Fruit fly (Drosophila melanogaster) whole organism, embryonic: Measurements from ENCODE around the gene GstD7.

Experiments used
- Abd-B ChIP-seq: fragments of 200-800 bp; sonication (Bioruptor generic); optimal IDR thresholded peaks from 2 replicates; lab custom pipeline; 2018; ENCODE audit warnings: missing biosample characterization, mild to moderate bottlenecking, missing genetic modification characterization, moderate library complexity
- BEAF-32 ChIP-seq: fragments of 200-800 bp; sonication (Bioruptor generic); optimal IDR thresholded peaks from 3 replicates; lab custom pipeline; 2017; ENCODE audit warnings: missing biosample characterization, missing genetic modification characterization, mild to moderate bottlenecking, moderate library complexity, missing genetic modification reagents
- CG10267 ChIP-seq: fragments of 200-800 bp; sonication (Bioruptor generic); optimal IDR thresholded peaks from 2 replicates; lab custom pipeline; 2018; ENCODE audit warnings: missing biosample characterization, mild to moderate bottlenecking, missing genetic modification characterization, moderate library complexity
- CG11504 ChIP-seq: fragments of 200-800 bp; sonication (Bioruptor generic); optimal IDR thresholded peaks from 3 replicates; lab custom pipeline; 2019; ENCODE audit warnings: missing biosample characterization, mild to moderate bottlenecking, missing genetic modification characterization, moderate library complexity
- CG14710 ChIP-seq: fragments of 200-800 bp; sonication (Bioruptor generic); optimal IDR thresholded peaks from 3 replicates; lab custom pipeline; 2019; ENCODE audit warnings: missing biosample characterization, mild to moderate bottlenecking, missing genetic modification characterization, moderate library complexity
- CG15696 ChIP-seq: fragments of 200-800 bp; sonication (Bioruptor generic); optimal IDR thresholded peaks from 2 replicates; lab custom pipeline; 2019; ENCODE audit warnings: missing biosample characterization, mild to moderate bottlenecking, missing genetic modification characterization, moderate library complexity
- CG17361 ChIP-seq: fragments of 200-800 bp; sonication (Bioruptor generic); IDR thresholded peaks from 3 replicates; pipeline ENCODE4 v1.3.6; 2022; ENCODE audit warnings: missing biosample characterization, missing genetic modification characterization
- CG17829 ChIP-seq: fragments of 200-800 bp; optimal IDR thresholded peaks from 2 replicates; lab custom pipeline; 2019; ENCODE audit warnings: missing biosample characterization, mild to moderate bottlenecking, missing genetic modification characterization, moderate library complexity
- CG18262 ChIP-seq: fragments of 200-800 bp; optimal IDR thresholded peaks from 3 replicates; lab custom pipeline; 2019; ENCODE audit warnings: missing biosample characterization, mild to moderate bottlenecking, missing genetic modification characterization, moderate library complexity
- CG2712 ChIP-seq: fragments of 200-800 bp; optimal IDR thresholded peaks from 3 replicates; lab custom pipeline; 2019; ENCODE audit warnings: missing biosample characterization, mild to moderate bottlenecking, missing genetic modification characterization, moderate library complexity
- CG31441 ChIP-seq: fragments of 200-800 bp; sonication (Bioruptor generic); IDR thresholded peaks from 2 replicates; pipeline ENCODE4 v1.3.6; 2022; ENCODE audit warnings: missing biosample characterization, missing genetic modification characterization
- CG4282 ChIP-seq: fragments of 200-800 bp; sonication (Bioruptor generic); optimal IDR thresholded peaks from 2 replicates; lab custom pipeline; 2016; ENCODE audit warnings: missing biosample characterization, missing genetic modification characterization
- CG4424 ChIP-seq: fragments of 200-800 bp; sonication (Bioruptor generic); optimal IDR thresholded peaks from 3 replicates; lab custom pipeline; 2016; ENCODE audit warnings: missing biosample characterization, missing genetic modification characterization
- CG4820 ChIP-seq: fragments of 200-800 bp; sonication (Bioruptor generic); optimal IDR thresholded peaks from 3 replicates; lab custom pipeline; 2016; ENCODE audit warnings: missing biosample characterization, missing genetic modification characterization
- CG5245 ChIP-seq: fragments of 200-800 bp; sonication (Bioruptor generic); optimal IDR thresholded peaks from 3 replicates; lab custom pipeline; 2016; ENCODE audit warnings: missing biosample characterization, missing genetic modification characterization
- CG6689 ChIP-seq: fragments of 200-800 bp; sonication (Bioruptor generic); IDR thresholded peaks from 2 replicates; pipeline ENCODE4 v1.3.6; 2022; ENCODE audit warnings: missing biosample characterization, missing genetic modification characterization
- CG7357 ChIP-seq: fragments of 200-800 bp; sonication (Bioruptor generic); IDR thresholded peaks from 3 replicates; pipeline ENCODE4 v1.3.6; 2022; ENCODE audit warnings: missing biosample characterization, missing genetic modification characterization
- CG7556 ChIP-seq: fragments of 200-800 bp; sonication (Bioruptor generic); optimal IDR thresholded peaks from 2 replicates; lab custom pipeline; 2017; ENCODE audit warnings: missing biosample characterization, mild to moderate bottlenecking, missing genetic modification characterization
- CG7839 ChIP-seq: fragments of 200-800 bp; sonication (Bioruptor generic); optimal IDR thresholded peaks from 3 replicates; lab custom pipeline; 2018; ENCODE audit warnings: missing biosample characterization, mild to moderate bottlenecking, missing genetic modification characterization, moderate library complexity
- CG8924 ChIP-seq: fragments of 200-800 bp; optimal IDR thresholded peaks from 3 replicates; lab custom pipeline; 2019; ENCODE audit warnings: missing biosample characterization, mild to moderate bottlenecking, missing genetic modification characterization, moderate library complexity
- CoRest ChIP-seq: fragments of 200-800 bp; sonication (Bioruptor generic); optimal IDR thresholded peaks from 3 replicates; lab custom pipeline; 2018; ENCODE audit warnings: missing biosample characterization, mild to moderate bottlenecking, missing genetic modification characterization, moderate library complexity
- D ChIP-seq, 2 experiments: fragments of 200-800 bp in 1 of 2; fragments of >200 bp in 1 of 2; sonication (Bioruptor generic) in 1 of 2; optimal IDR thresholded peaks; 2 replicates in 1 of 2; 3 replicates in 1 of 2; lab custom pipeline; 2017; ENCODE audit warnings: mild to moderate bottlenecking in 1 of 2, missing biosample characterization in 1 of 2, missing genetic modification characterization in 1 of 2, missing genetic modification reagents in 1 of 2
- D19A ChIP-seq: fragments of 200-800 bp; optimal IDR thresholded peaks from 3 replicates; lab custom pipeline; 2019; ENCODE audit warnings: missing biosample characterization, mild to moderate bottlenecking, missing genetic modification characterization, moderate library complexity
- Drgx ChIP-seq: fragments of 200-800 bp; sonication (Bioruptor generic); IDR thresholded peaks from 2 replicates; pipeline ENCODE4 v1.3.6; 2022; ENCODE audit warnings: missing biosample characterization, missing genetic modification characterization
- Hmx ChIP-seq: fragments of 200-800 bp; sonication (Bioruptor generic); optimal IDR thresholded peaks from 2 replicates; lab custom pipeline; 2016; ENCODE audit warnings: missing biosample characterization, missing genetic modification characterization
- Hr51 ChIP-seq, 2 experiments: fragments of 200-800 bp; sonication (Bioruptor generic); optimal IDR thresholded peaks; 2 replicates in 1 of 2; 3 replicates in 1 of 2; lab custom pipeline; 2016 to 2018; ENCODE audit warnings: missing biosample characterization in 2 of 2, missing genetic modification characterization in 2 of 2, mild to moderate bottlenecking in 1 of 2, moderate library complexity in 1 of 2
- Mes4 ChIP-seq: fragments of 200-800 bp; sonication (Bioruptor generic); optimal IDR thresholded peaks from 2 replicates; lab custom pipeline; 2016; ENCODE audit warnings: missing biosample characterization, missing genetic modification characterization
- Oli ChIP-seq: fragments of 200-800 bp; sonication (Bioruptor generic); optimal IDR thresholded peaks from 2 replicates; lab custom pipeline; 2018; ENCODE audit warnings: missing biosample characterization, mild to moderate bottlenecking, missing genetic modification characterization, moderate library complexity
- Sox102F ChIP-seq: fragments of 200-800 bp; sonication (Bioruptor generic); optimal IDR thresholded peaks from 2 replicates; lab custom pipeline; 2018; ENCODE audit warnings: missing biosample characterization, mild to moderate bottlenecking, missing genetic modification characterization, moderate library complexity
- bsh ChIP-seq, 2 experiments: fragments of 200-800 bp; sonication (Bioruptor generic); optimal IDR thresholded peaks; 2 replicates each; lab custom pipeline; 2017 to 2018; ENCODE audit warnings: mild to moderate bottlenecking in 2 of 2, missing biosample characterization in 2 of 2, missing genetic modification characterization in 2 of 2, moderate library complexity in 1 of 2
- cg ChIP-seq: fragments of 200-800 bp; sonication (Bioruptor generic); optimal IDR thresholded peaks from 3 replicates; lab custom pipeline; 2019; ENCODE audit warnings: missing biosample characterization, mild to moderate bottlenecking, missing genetic modification characterization, moderate library complexity
- dmrt11E ChIP-seq: fragments of 200-800 bp; sonication (Bioruptor generic); optimal IDR thresholded peaks from 3 replicates; lab custom pipeline; 2018; ENCODE audit warnings: missing biosample characterization, mild to moderate bottlenecking, missing genetic modification characterization, moderate library complexity
- eve ChIP-seq, 2 experiments: fragments of >200 bp; optimal IDR thresholded peaks; 2 replicates each; lab custom pipeline; 2017; ENCODE audit warnings: missing biosample characterization in 2 of 2, missing genetic modification characterization in 2 of 2
- fd96Cb ChIP-seq: fragments of 200-800 bp; sonication (Bioruptor generic); optimal IDR thresholded peaks from 2 replicates; lab custom pipeline; 2018; ENCODE audit warnings: missing biosample characterization, mild to moderate bottlenecking, missing genetic modification characterization, moderate library complexity
- gem ChIP-seq: fragments of 200-800 bp; sonication (Bioruptor generic); optimal IDR thresholded peaks from 2 replicates; lab custom pipeline; 2019; ENCODE audit warnings: missing biosample characterization, mild to moderate bottlenecking, missing genetic modification characterization, moderate library complexity
- grn ChIP-seq: fragments of 200-800 bp; sonication (Bioruptor generic); optimal IDR thresholded peaks from 3 replicates; lab custom pipeline; 2017; ENCODE audit warnings: missing biosample characterization, missing genetic modification characterization
- h ChIP-seq: fragments of >200 bp; optimal IDR thresholded peaks from 2 replicates; lab custom pipeline; 2017
- lmd ChIP-seq: fragments of 200-800 bp; sonication (Bioruptor generic); IDR thresholded peaks from 2 replicates; pipeline ENCODE4 v1.3.6; 2022; ENCODE audit warnings: missing biosample characterization, missing genetic modification characterization
- lola ChIP-seq, 3 experiments: fragments of >200 bp in 2 of 3; fragments of 200-800 bp in 1 of 3; sonication (Bioruptor generic) in 1 of 3; optimal IDR thresholded peaks; 2 replicates each; lab custom pipeline; 2017 to 2019; ENCODE audit warnings: missing biosample characterization in 3 of 3, missing genetic modification characterization in 3 of 3, mild to moderate bottlenecking in 1 of 3, moderate library complexity in 1 of 3
- maf-S ChIP-seq: fragments of 200-800 bp; sonication (Bioruptor generic); optimal IDR thresholded peaks from 2 replicates; lab custom pipeline; 2016; ENCODE audit warnings: missing biosample characterization, missing genetic modification characterization
- nmo ChIP-seq: fragments of 200-800 bp; sonication (Bioruptor generic); optimal IDR thresholded peaks from 2 replicates; lab custom pipeline; 2018; ENCODE audit warnings: missing biosample characterization, mild to moderate bottlenecking, missing genetic modification characterization, moderate library complexity
- odd ChIP-seq: fragments of 200-800 bp; sonication (Bioruptor generic); optimal IDR thresholded peaks from 2 replicates; lab custom pipeline; 2017; ENCODE audit warnings: missing biosample characterization, mild to moderate bottlenecking, missing genetic modification characterization
- pan ChIP-seq, 4 experiments: fragments of >200 bp in 3 of 4; fragments of 200-800 bp in 1 of 4; sonication (Bioruptor generic) in 1 of 4; optimal IDR thresholded peaks in 3 of 4; IDR thresholded peaks in 1 of 4; 2 replicates each; pipeline versions ENCODE4 v1.3.6 to Lab custom; 2017 to 2022; ENCODE audit warnings: missing biosample characterization in 2 of 4, missing genetic modification characterization in 2 of 4, mixed read lengths in 1 of 4
- pfk ChIP-seq: fragments of 200-800 bp; sonication (Bioruptor generic); optimal IDR thresholded peaks from 2 replicates; lab custom pipeline; 2018; ENCODE audit warnings: missing biosample characterization, mild to moderate bottlenecking, missing genetic modification characterization, moderate library complexity
- phol ChIP-seq: fragments of 200-800 bp; sonication (Bioruptor generic); optimal IDR thresholded peaks from 3 replicates; lab custom pipeline; 2018; ENCODE audit warnings: missing biosample characterization, mild to moderate bottlenecking, missing genetic modification characterization, moderate library complexity
- prd ChIP-seq, 3 experiments: fragments of >200 bp in 2 of 3; fragments of 200-800 bp in 1 of 3; sonication (Bioruptor generic) in 1 of 3; optimal IDR thresholded peaks in 2 of 3; IDR thresholded peaks in 1 of 3; 2 replicates in 2 of 3; 3 replicates in 1 of 3; pipeline versions ENCODE4 v1.3.6 to Lab custom; 2017 to 2022; ENCODE audit warnings: missing biosample characterization in 1 of 3, missing genetic modification characterization in 1 of 3
- tll ChIP-seq, 2 experiments: fragments of 200-800 bp in 1 of 2; fragments of >200 bp in 1 of 2; sonication (Bioruptor generic) in 1 of 2; optimal IDR thresholded peaks; 2 replicates each; lab custom pipeline; 2017 to 2019; ENCODE audit warnings: missing biosample characterization in 2 of 2, missing genetic modification characterization in 2 of 2, mild to moderate bottlenecking in 1 of 2, moderate library complexity in 1 of 2

GstD7 gene

DNA sequence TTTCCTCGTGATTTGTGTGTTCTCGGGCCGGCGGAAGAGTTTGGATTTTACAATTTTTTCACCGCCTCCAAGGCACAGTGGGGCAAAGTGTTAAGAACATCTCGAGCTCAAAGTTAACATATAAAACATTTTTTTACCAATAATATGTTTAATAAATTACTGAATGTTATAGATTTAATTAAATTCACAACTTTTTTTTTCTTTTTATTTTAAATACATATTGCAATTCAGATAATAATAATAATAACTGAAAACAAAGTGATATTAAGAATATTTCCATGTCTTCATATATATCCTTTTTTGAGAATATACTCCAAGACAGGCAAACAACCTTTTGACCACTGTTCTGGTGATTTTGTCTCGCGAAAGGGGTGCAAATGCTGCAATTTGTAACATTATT is 32.3 kb upstream of the GstD7 start:
- TF ChIP-seq nmo (GFP tag; lab: Kevin White, UChicago) (peak; percentile 15), maf-S (no peak), CoRest (tag; lab: Kevin White, UChicago) (peak; percentile 21), CG17829 (tag; lab: Kevin White, UChicago) (peak; percentile 33), lola (GFP tag; optimal IDR thresholded peaks at IDR 0.05; lab: Kevin White, UChicago) (peak in 1 of 3 experiments; percentile 17), D (optimal IDR thresholded peaks at IDR 0.05; lab: Kevin White, UChicago) (no peak), D (GFP tag; optimal IDR thresholded peaks at IDR 0.05; lab: Kevin White, UChicago) (peak; percentile 26), bsh (GFP tag; optimal IDR thresholded peaks at IDR 0.05; lab: Kevin White, UChicago) (peak in 1 of 2 experiments; percentile 31), CG10267 (tag; lab: Kevin White, UChicago) (peak; percentile 13), Hmx (GFP tag; lab: Kevin White, UChicago) (no peak), h (lab: Kevin White, UChicago) (no peak), gem (tag; lab: Kevin White, UChicago) (peak; percentile 60), prd (optimal IDR thresholded peaks at IDR 0.05; lab: Kevin White, UChicago) (no peak), prd (GFP tag; IDR thresholded peaks at IDR 0.05; lab: Robert Waterston, UW) (peak; percentile 32; the same call in 1 of the 3 replicates), CG11504 (tag; lab: Kevin White, UChicago) (peak; percentile 58), CG17361 (0 out of 3 replicates have a peak, but pooled peaks have one; percentile 36), phol (tag; lab: Kevin White, UChicago) (peak; percentile 41), CG18262 (peak; percentile 60), Abd-B (no peak), tll (GFP tag; optimal IDR thresholded peaks at IDR 0.05; lab: Kevin White, UChicago) (no peak), CG4424 (peak; percentile 2), eve (GFP tag; optimal IDR thresholded peaks at IDR 0.05; lab: Kevin White, UChicago) (no peak), dmrt11E (tag; lab: Kevin White, UChicago) (peak; percentile 10), CG14710 (tag; lab: Kevin White, UChicago) (peak; percentile 19), CG7357 (no peak), CG31441 (GFP tag; lab: Robert Waterston, UW) (peak; percentile 62; the same call in 1 of the 2 replicates), CG7556 (GFP tag; lab: Kevin White, UChicago) (peak; percentile 14), odd (GFP tag; lab: Kevin White, UChicago) (no peak), Mes4 (GFP tag; lab: Kevin White, UChicago) (no peak), pan (optimal IDR thresholded peaks at IDR 0.05; lab: Kevin White, UChicago) (no peak), pan (GFP tag; optimal IDR thresholded peaks at IDR 0.05 in 1 of 2, IDR thresholded peaks at IDR 0.05 in 1 of 2) (no peak), CG7839 (tag; lab: Kevin White, UChicago) (peak; percentile 35), CG5245 (GFP tag; lab: Kevin White, UChicago) (no peak), Sox102F (GFP tag; lab: Kevin White, UChicago) (peak; percentile 37), CG4820 (GFP tag; lab: Kevin White, UChicago) (peak; percentile 0), CG2712 (tag; lab: Kevin White, UChicago) (peak; percentile 63), BEAF-32 (no peak), lmd (GFP tag; lab: Robert Waterston, UW) (no peak), cg (GFP tag; lab: Kevin White, UChicago) (no peak), grn (GFP tag; lab: Kevin White, UChicago) (no peak), CG6689 (GFP tag; lab: Robert Waterston, UW) (peak; percentile 48; the same call in 1 of the 2 replicates), Hr51 (GFP tag; optimal IDR thresholded peaks at IDR 0.05; lab: Kevin White, UChicago) (peak in 1 of 2 experiments; percentile 20), Drgx (no peak), CG8924 (tag; lab: Kevin White, UChicago) (peak; percentile 30), D19A (peak; percentile 11), fd96Cb (peak; percentile 23), pfk (GFP tag; lab: Kevin White, UChicago) (no peak), Oli (peak; percentile 8), CG15696 (no peak), CG4282 (GFP tag; lab: Kevin White, UChicago) (no peak)
